Fruit fly (Drosophila melanogaster): Measurements from ENCODE around the gene CG7369.
A peak's percentile ranks its signal among the peaks of the same experiment; 100 is the strongest.
"Not testable (repeated sequence)": the region's sequence is repeated elsewhere in the genome, so short reads cannot be mapped to it uniquely, and the experiment has no call there.

Gene CG7369

DNA sequence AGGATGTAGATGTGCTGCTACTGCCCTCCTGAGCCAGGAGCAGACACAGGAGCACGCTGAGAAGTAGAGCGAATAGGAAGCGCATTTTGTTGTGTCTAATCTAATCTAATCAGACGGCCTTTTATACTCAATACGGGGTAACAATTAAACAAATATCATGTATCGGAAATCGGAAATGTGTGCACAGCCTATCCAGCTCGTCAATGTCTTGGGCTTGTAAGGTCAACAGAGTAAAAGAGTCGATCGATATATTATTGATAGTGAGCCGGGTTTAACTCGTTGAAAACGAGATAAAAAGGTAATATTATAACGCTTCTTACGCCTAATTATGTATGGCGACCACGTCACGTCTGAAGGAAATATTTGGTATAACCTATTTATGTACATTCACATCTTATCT is 49.2 kb upstream of the CG7369 start, which contains the start of gene CG14454:
Gene CG14454 (minus strand): TSS at position 101 of the 400 bp plus-strand sequence.
- not testable (repeated sequence) for TF ChIP-seq CG12942, mam, CG7786 (GFP tag; optimal IDR thresholded peaks at IDR 0.05)

DNA sequence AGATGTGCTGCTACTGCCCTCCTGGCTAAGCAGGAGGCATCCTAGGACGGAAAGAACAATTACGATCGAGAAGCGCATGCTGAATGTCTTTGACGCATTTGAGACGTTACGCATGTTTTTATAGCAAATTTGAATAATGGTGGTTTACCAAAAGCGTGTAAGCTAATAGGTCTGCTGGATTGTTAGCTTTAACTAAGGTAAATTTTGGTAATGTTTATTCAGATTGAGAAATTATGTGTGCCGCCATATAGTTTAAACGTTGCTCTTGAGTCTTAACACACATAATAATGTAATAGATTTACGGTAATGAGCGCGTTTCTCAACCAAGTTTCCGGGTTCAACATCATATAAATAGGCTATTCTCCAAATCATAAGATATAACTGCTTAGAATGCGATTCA is 47.9 kb upstream of the CG7369 start, which contains the start of the genes CG12546 and CG14453:
Gene CG12546 (minus strand): TSS at position 101 of the 400 bp plus-strand sequence.
Gene CG14453 (plus strand): TSS at position 372 of the 400 bp plus-strand sequence.
- TF ChIP-seq CG14667 (GFP tag; IDR thresholded peaks at IDR 0.05), result no peak
- no peak for TF ChIP-seq CG10543 (GFP tag; optimal IDR thresholded peaks at IDR 0.05)
- TF ChIP-seq lilli (GFP tag; optimal IDR thresholded peaks at IDR 0.05), result no peak
- no peak for TF ChIP-seq Hr51 (GFP tag; optimal IDR thresholded peaks at IDR 0.05)
- no peak for TF ChIP-seq chif (GFP tag; optimal IDR thresholded peaks at IDR 0.05)

DNA sequence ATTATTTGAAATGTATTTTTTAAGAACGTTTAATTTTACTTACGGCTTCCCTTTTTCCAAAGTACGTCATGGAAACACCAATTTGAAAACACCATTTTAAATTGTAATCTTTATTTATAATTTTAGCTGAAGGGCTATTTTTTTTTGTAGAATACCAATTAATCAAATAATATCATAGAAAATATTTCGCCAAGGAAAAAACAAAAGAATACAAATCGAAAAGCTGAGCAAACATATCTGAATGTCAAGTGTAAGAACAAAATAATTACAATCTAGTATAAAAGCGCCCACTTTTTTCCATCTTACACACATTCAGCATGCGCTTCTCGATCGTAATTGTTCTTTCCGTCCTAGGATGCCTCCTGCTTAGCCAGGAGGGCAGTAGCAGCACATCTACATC is 45.9 kb upstream of the CG7369 start, which contains the start of gene CG14452:
Gene CG14452 (plus strand): TSS at position 301 of the 400 bp plus-strand sequence.
- no peak for TF ChIP-seq gt (GFP tag; IDR thresholded peaks at IDR 0.05)
- TF ChIP-seq CG16779 (GFP tag; IDR thresholded peaks at IDR 0.05), result no peak
- TF ChIP-seq hth (optimal IDR thresholded peaks at IDR 0.05), result no peak
- TF ChIP-seq slp2 (GFP tag; optimal IDR thresholded peaks at IDR 0.05), result no peak
- TF ChIP-seq sisA (GFP tag; IDR thresholded peaks at IDR 0.05), result no peak
- no peak for TF ChIP-seq CG32532 (GFP tag; IDR thresholded peaks at IDR 0.05)
- no peak for TF ChIP-seq CG18262 (tag; optimal IDR thresholded peaks at IDR 0.05)
- no peak for TF ChIP-seq CG9876 (GFP tag; optimal IDR thresholded peaks at IDR 0.05)
- no peak for TF ChIP-seq CG2889 (GFP tag; IDR thresholded peaks at IDR 0.05)
- TF ChIP-seq D19B (GFP tag; optimal IDR thresholded peaks at IDR 0.05), result no peak
- no peak for TF ChIP-seq pros (GFP tag; optimal IDR thresholded peaks at IDR 0.05)
- no peak for TF ChIP-seq tio (GFP tag; optimal IDR thresholded peaks at IDR 0.05)
- TF ChIP-seq CG7963 (GFP tag; IDR thresholded peaks at IDR 0.05; ENCODE audit: partially characterized antibody), result no peak
- no peak for TF ChIP-seq MESR4 (GFP tag; optimal IDR thresholded peaks at IDR 0.05)
- TF ChIP-seq GATAe (GFP tag; conservative IDR thresholded peaks at IDR 0.05), result no peak
- no peak for TF ChIP-seq HmgZ (tag; optimal IDR thresholded peaks at IDR 0.05)

- TF ChIP-seq Hmr (GFP tag; optimal IDR thresholded peaks at IDR 0.05); CrebB (tag; optimal IDR thresholded peaks at IDR 0.05); CG12219 (GFP tag; optimal IDR thresholded peaks at IDR 0.05): not testable (repeated sequence)
Measured at dm6 chr3L:22696930-22697329, 44.7 kb upstream of the CG7369 start, which contains the start of gene CG32453. TSS of gene CG32453 (plus strand) at chr3L:22697230.

DNA sequence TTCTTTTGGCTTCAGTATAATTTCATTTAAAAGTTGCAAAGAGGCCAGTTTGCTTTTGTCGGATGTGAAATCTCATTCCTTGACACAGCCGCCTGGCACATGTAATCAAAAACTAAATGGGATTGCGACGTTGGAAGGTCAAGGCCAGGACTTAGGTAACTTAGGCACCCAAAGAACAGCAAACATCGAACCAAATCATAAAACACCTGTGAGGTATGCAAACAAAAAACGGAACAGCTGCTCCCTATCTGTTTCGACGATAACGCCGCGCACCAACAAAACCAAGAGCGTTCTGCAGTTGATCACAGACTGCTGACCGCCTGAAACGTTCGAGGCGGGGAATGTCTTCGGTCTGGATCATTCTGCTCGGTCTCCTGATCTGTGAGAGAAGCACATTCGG is 42.5 kb upstream of the CG7369 start, which contains the start of gene CG45116:
Gene CG45116 (plus strand): TSS at position 301 of the 400 bp plus-strand sequence.
- no peak for TF ChIP-seq CG2116 (GFP tag; optimal IDR thresholded peaks at IDR 0.05)
- TF ChIP-seq CG7745 (tag; optimal IDR thresholded peaks at IDR 0.05), result no peak
- no peak for TF ChIP-seq CG12104 (GFP tag; optimal IDR thresholded peaks at IDR 0.05)
- no peak for TF ChIP-seq CG4730 (GFP tag; IDR thresholded peaks at IDR 0.05)
- TF ChIP-seq CG6765 (GFP tag; optimal IDR thresholded peaks at IDR 0.05), result no peak
- no peak for TF ChIP-seq CG10431 (GFP tag; optimal IDR thresholded peaks at IDR 0.05)
- no peak for TF ChIP-seq gce (GFP tag; IDR thresholded peaks at IDR 0.05)
- peak in 1 of 2 experiments; percentile 18 for TF ChIP-seq tll (GFP tag; optimal IDR thresholded peaks at IDR 0.05)
- no peak for TF ChIP-seq psq (GFP tag; optimal IDR thresholded peaks at IDR 0.05)
- TF ChIP-seq Elba2 (GFP tag; optimal IDR thresholded peaks at IDR 0.05), result no peak
- 0 out of 3 replicates have a peak, but pooled peaks have one; percentile 34 for TF ChIP-seq CG2199 (GFP tag; IDR thresholded peaks at IDR 0.05)
- TF ChIP-seq CG18262 (tag; optimal IDR thresholded peaks at IDR 0.05), result no peak
- no peak for TF ChIP-seq CG31388 (GFP tag; optimal IDR thresholded peaks at IDR 0.05)
- no peak for TF ChIP-seq Sox100B (GFP tag; optimal IDR thresholded peaks at IDR 0.05)
- no peak for TF ChIP-seq Xbp1 (GFP tag; optimal IDR thresholded peaks at IDR 0.05)
- TF ChIP-seq vnd (GFP tag; IDR thresholded peaks at IDR 0.05; ENCODE audit: partially characterized antibody), result no peak
- TF ChIP-seq twi (tag; optimal IDR thresholded peaks at IDR 0.05), result peak; percentile 58
- peak; percentile 37 for TF ChIP-seq ac (GFP tag; optimal IDR thresholded peaks at IDR 0.05)
- no peak for TF ChIP-seq ro (GFP tag; IDR thresholded peaks at IDR 0.05)

All from whole organism, embryonic.